4 worm cellular contexts compared by ENCODE assay signal in the genomic region with DNA sequence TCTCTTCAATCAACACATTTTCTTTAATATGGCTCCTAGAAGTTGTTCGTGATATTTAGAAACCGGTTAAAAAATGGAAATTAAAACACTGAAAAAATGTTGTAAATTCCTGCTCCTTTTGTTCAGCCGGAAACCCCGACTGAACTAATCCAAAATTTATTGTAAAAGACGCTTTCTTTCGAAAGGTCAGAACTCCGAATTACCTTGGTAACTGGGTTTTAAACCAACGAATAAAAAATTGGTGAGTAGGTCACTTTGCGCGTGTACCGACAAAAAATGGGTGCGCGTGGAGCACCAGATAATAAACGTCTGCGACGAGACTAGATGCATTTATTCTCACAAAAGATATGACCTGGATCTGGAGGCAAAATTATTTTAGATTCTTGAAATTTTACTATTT.
TF ChIP-seq lines count a peak whose summit lies in the region.

No protein-coding gene starts in this region.

TF ChIP-seq in whole organism, L1 larva, 84 proteins besides CTCF, POLR2A, EP300 and RAD21:
- TF ChIP-seq C16A3.4 (tag; optimal IDR thresholded peaks at IDR 0.05; lab: Kevin White, UChicago), result no peak
- TF ChIP-seq nhr-28 (tag; optimal IDR thresholded peaks at IDR 0.05; lab: Kevin White, UChicago), result no peak
- TF ChIP-seq mdl-1 (tag; optimal IDR thresholded peaks at IDR 0.05; lab: Kevin White, UChicago), result no peak
- TF ChIP-seq swsn-7 (tag; optimal IDR thresholded peaks at IDR 0.05; lab: Kevin White, UChicago), result no peak
- no peak for TF ChIP-seq tbx-2 (tag; optimal IDR thresholded peaks at IDR 0.05; lab: Kevin White, UChicago)
- TF ChIP-seq ces-1 (GFP tag; optimal IDR thresholded peaks at IDR 0.05; lab: Kevin White, UChicago), result no peak
- TF ChIP-seq nhr-77 (tag; optimal IDR thresholded peaks at IDR 0.05; lab: Kevin White, UChicago), result no peak
- TF ChIP-seq snpc-4 (tag; optimal IDR thresholded peaks at IDR 0.05; lab: Kevin White, UChicago), result peak; percentile 8
- TF ChIP-seq efl-1 (optimal IDR thresholded peaks at IDR 0.05; lab: Kevin White, UChicago), result no peak
- peak in 1 of 2 experiments; percentile 69 for TF ChIP-seq efl-1 (GFP tag; optimal IDR thresholded peaks at IDR 0.05 in 1 of 2; lab: Kevin White, UChicago)
- TF ChIP-seq F16B12.6 (tag; optimal IDR thresholded peaks at IDR 0.05; lab: Kevin White, UChicago), result no peak
- no peak for TF ChIP-seq rnt-1 (tag; optimal IDR thresholded peaks at IDR 0.05; lab: Kevin White, UChicago)
- no peak for TF ChIP-seq fkh-10 (GFP tag; optimal IDR thresholded peaks at IDR 0.05; lab: Kevin White, UChicago)
- no peak for TF ChIP-seq unc-130 (tag; optimal IDR thresholded peaks at IDR 0.05; lab: Kevin White, UChicago)
- no peak for TF ChIP-seq dpl-1 (GFP tag; optimal IDR thresholded peaks at IDR 0.05; lab: Kevin White, UChicago)
- TF ChIP-seq nhr-85 (tag; lab: Kevin White, UChicago), result peak; percentile 56

TF ChIP-seq in whole organism, L3 larva, 47 proteins besides CTCF, POLR2A, EP300 and RAD21:
- TF ChIP-seq snpc-4 (tag; optimal IDR thresholded peaks at IDR 0.05; lab: Kevin White, UChicago) (peak; percentile 45), egl-27 (tag; optimal IDR thresholded peaks at IDR 0.05; lab: Kevin White, UChicago) (no peak)

TF ChIP-seq in whole organism, L4 larva, 104 proteins besides CTCF, POLR2A, EP300 and RAD21 (continues in another document):
- TF ChIP-seq Y48G9A.11 (GFP tag; IDR thresholded peaks at IDR 0.05; lab: Robert Waterston, UW) (peak; percentile 57), daf-16 (GFP tag; optimal IDR thresholded peaks at IDR 0.05; lab: Kevin White, UChicago) (no peak), daf-16 (tag; optimal IDR thresholded peaks at IDR 0.05; lab: Kevin White, UChicago) (peak; percentile 19), rbr-2 (tag; optimal IDR thresholded peaks at IDR 0.05; lab: Kevin White, UChicago) (no peak), lin-38 (GFP tag; IDR thresholded peaks at IDR 0.05; lab: Robert Waterston, UW) (peak; percentile 33), php-3 (GFP tag; IDR thresholded peaks at IDR 0.05; lab: Robert Waterston, UW) (0 out of 2 replicates have a peak, but pooled peaks have one; percentile 18), zip-11 (GFP tag; IDR thresholded peaks at IDR 0.05; lab: Robert Waterston, UW) (no peak), T20F7.1 (GFP tag; optimal IDR thresholded peaks at IDR 0.05; lab: Kevin White, UChicago) (no peak), jun-1 (tag; optimal IDR thresholded peaks at IDR 0.05; lab: Kevin White, UChicago) (no peak), F49E8.2 (tag; optimal IDR thresholded peaks at IDR 0.05; lab: Kevin White, UChicago; ENCODE audit: borderline replicate concordance) (peak; percentile 51), spr-1 (tag; optimal IDR thresholded peaks at IDR 0.05; lab: Kevin White, UChicago) (no peak), zfp-3 (GFP tag; conservative IDR thresholded peaks at IDR 0.05; lab: Robert Waterston, UW) (0 out of 2 replicates have a peak, but pooled peaks have one; percentile 27), egl-27 (tag; optimal IDR thresholded peaks at IDR 0.05; lab: Kevin White, UChicago) (no peak), nhr-41 (GFP tag; IDR thresholded peaks at IDR 0.05; lab: Robert Waterston, UW) (0 out of 2 replicates have a peak, but pooled peaks have one; percentile 26), T26A8.4 (GFP tag; IDR thresholded peaks at IDR 0.05; lab: Robert Waterston, UW) (peak; percentile 73), F10B5.3 (tag; optimal IDR thresholded peaks at IDR 0.05; lab: Kevin White, UChicago) (no peak), nhr-11 (tag; optimal IDR thresholded peaks at IDR 0.05; lab: Kevin White, UChicago) (no peak), ceh-62 (tag; optimal IDR thresholded peaks at IDR 0.05; lab: Kevin White, UChicago) (no peak), mxl-2 (GFP tag; conservative IDR thresholded peaks at IDR 0.05; lab: Robert Waterston, UW) (no peak), lim-7 (GFP tag; IDR thresholded peaks at IDR 0.05; lab: Robert Waterston, UW) (0 out of 2 replicates have a peak, but pooled peaks have one; percentile 43), unc-39 (tag; optimal IDR thresholded peaks at IDR 0.05; lab: Kevin White, UChicago) (no peak), pqm-1 (tag; optimal IDR thresholded peaks at IDR 0.05; lab: Kevin White, UChicago) (no peak), nhr-6 (tag; optimal IDR thresholded peaks at IDR 0.05; lab: Kevin White, UChicago) (no peak), sdz-12 (GFP tag; optimal IDR thresholded peaks at IDR 0.05; lab: Kevin White, UChicago) (no peak), Y75B8A.6 (GFP tag; IDR thresholded peaks at IDR 0.05; lab: Robert Waterston, UW) (no peak), aly-2 (tag; optimal IDR thresholded peaks at IDR 0.05; lab: Kevin White, UChicago) (no peak), arid-1 (GFP tag; conservative IDR thresholded peaks at IDR 0.05; lab: Robert Waterston, UW) (peak; percentile 70), ceh-28 (tag; optimal IDR thresholded peaks at IDR 0.05; lab: Kevin White, UChicago) (no peak), hmg-1.1 (GFP tag; IDR thresholded peaks at IDR 0.05; lab: Robert Waterston, UW) (no peak), Y105C5A.15 (GFP tag; IDR thresholded peaks at IDR 0.05; lab: Robert Waterston, UW) (0 out of 2 replicates have a peak, but pooled peaks have one; percentile 11), nhr-102 (tag; optimal IDR thresholded peaks at IDR 0.05; lab: Kevin White, UChicago) (peak; percentile 30), lin-1 (GFP tag; IDR thresholded peaks at IDR 0.05; lab: Robert Waterston, UW) (no peak), saeg-2 (GFP tag; IDR thresholded peaks at IDR 0.05; lab: Robert Waterston, UW) (no peak), cey-2 (tag; optimal IDR thresholded peaks at IDR 0.05; lab: Kevin White, UChicago; ENCODE audit: borderline replicate concordance, insufficient read depth) (no peak), snpc-1.2 (GFP tag; IDR thresholded peaks at IDR 0.05; lab: Robert Waterston, UW) (peak; percentile 88)

TF ChIP-seq in whole organism, young adult, 124 proteins besides CTCF, POLR2A, EP300 and RAD21 (continues in another document):
- TF ChIP-seq K11D2.4 (GFP tag; IDR thresholded peaks at IDR 0.05; lab: Robert Waterston, UW), result no peak
- TF ChIP-seq T07F8.4 (tag; optimal IDR thresholded peaks at IDR 0.05; lab: Kevin White, UChicago), result no peak
- TF ChIP-seq snpc-1.1 (tag; optimal IDR thresholded peaks at IDR 0.05; lab: Kevin White, UChicago; ENCODE audit: insufficient read depth), result peak; percentile 88
- TF ChIP-seq F57A8.1 (GFP tag; optimal IDR thresholded peaks at IDR 0.05; lab: Kevin White, UChicago), result no peak
- no peak for TF ChIP-seq sptf-2 (GFP tag; optimal IDR thresholded peaks at IDR 0.05; lab: Kevin White, UChicago)
- TF ChIP-seq let-526 (GFP tag; IDR thresholded peaks at IDR 0.05; lab: Robert Waterston, UW), result no peak
- no peak for TF ChIP-seq sdz-38 (tag; optimal IDR thresholded peaks at IDR 0.05; lab: Kevin White, UChicago)
- no peak for TF ChIP-seq nhr-80 (tag; optimal IDR thresholded peaks at IDR 0.05; lab: Kevin White, UChicago)
- TF ChIP-seq mel-28 (tag; optimal IDR thresholded peaks at IDR 0.05; lab: Kevin White, UChicago; ENCODE audit: borderline replicate concordance), result no peak
- no peak for TF ChIP-seq snpc-1.3 (tag; optimal IDR thresholded peaks at IDR 0.05; lab: Kevin White, UChicago; ENCODE audit: insufficient read depth)
- no peak for TF ChIP-seq ztf-3 (GFP tag; optimal IDR thresholded peaks at IDR 0.05; lab: Kevin White, UChicago)
- TF ChIP-seq akir-1 (GFP tag; optimal IDR thresholded peaks at IDR 0.05; lab: Kevin White, UChicago), result no peak
- TF ChIP-seq attf-5 (GFP tag; optimal IDR thresholded peaks at IDR 0.05; lab: Kevin White, UChicago), result no peak
- peak; percentile 13 for TF ChIP-seq F49E8.2 (tag; optimal IDR thresholded peaks at IDR 0.05; lab: Kevin White, UChicago; ENCODE audit: insufficient read depth)
- TF ChIP-seq sea-2 (GFP tag; IDR thresholded peaks at IDR 0.05; lab: Robert Waterston, UW), result no peak
- TF ChIP-seq tbp1 (GFP tag; optimal IDR thresholded peaks at IDR 0.05; lab: Kevin White, UChicago), result peak; percentile 72
- no peak for TF ChIP-seq F57C9.4 (tag; optimal IDR thresholded peaks at IDR 0.05; lab: Kevin White, UChicago)
- TF ChIP-seq him-1 (tag; optimal IDR thresholded peaks at IDR 0.05; lab: Kevin White, UChicago), result peak; percentile 1
- TF ChIP-seq nfya-2 (GFP tag; IDR thresholded peaks at IDR 0.05; lab: Robert Waterston, UW), result no peak
- TF ChIP-seq snpc-4 (GFP tag; optimal IDR thresholded peaks at IDR 0.05; lab: Kevin White, UChicago), result peak; percentile 79
- peak; percentile 83 to 97 (median 92) for TF ChIP-seq snpc-4 (tag; optimal IDR thresholded peaks at IDR 0.05; lab: Kevin White, UChicago)
- no peak for TF ChIP-seq Y95B8A.8 (GFP tag; IDR thresholded peaks at IDR 0.05; lab: Robert Waterston, UW)
- no peak for TF ChIP-seq rec-8 (tag; optimal IDR thresholded peaks at IDR 0.05; lab: Kevin White, UChicago)
- no peak for TF ChIP-seq dpff-1 (tag; optimal IDR thresholded peaks at IDR 0.05; lab: Kevin White, UChicago)
- no peak for TF ChIP-seq F39B2.1 (GFP tag; IDR thresholded peaks at IDR 0.05; lab: Robert Waterston, UW)
- no peak for TF ChIP-seq unc-130 (GFP tag; optimal IDR thresholded peaks at IDR 0.05; lab: Kevin White, UChicago)
- no peak for TF ChIP-seq B0019.2 (GFP tag; conservative IDR thresholded peaks at IDR 0.05; lab: Robert Waterston, UW)
- TF ChIP-seq athp-1 (tag; optimal IDR thresholded peaks at IDR 0.05; lab: Kevin White, UChicago), result no peak
- TF ChIP-seq ceh-58 (GFP tag; IDR thresholded peaks at IDR 0.05; lab: Robert Waterston, UW), result no peak
- TF ChIP-seq nfya-1 (tag; optimal IDR thresholded peaks at IDR 0.05; lab: Kevin White, UChicago; ENCODE audit: borderline replicate concordance, insufficient read depth), result no peak
- TF ChIP-seq ets-4 (GFP tag; optimal IDR thresholded peaks at IDR 0.05; lab: Kevin White, UChicago), result no peak
- no peak for TF ChIP-seq hsf-1 (GFP tag; IDR thresholded peaks at IDR 0.05; lab: Robert Waterston, UW)
- peak; percentile 14 for TF ChIP-seq snpc-3.4 (tag; optimal IDR thresholded peaks at IDR 0.05; lab: Kevin White, UChicago)
- TF ChIP-seq mcd-1 (GFP tag; IDR thresholded peaks at IDR 0.05; lab: Robert Waterston, UW), result no peak
- no peak for TF ChIP-seq F37B4.10 (GFP tag; IDR thresholded peaks at IDR 0.05; lab: Robert Waterston, UW)
- no peak for TF ChIP-seq die-1 (tag; optimal IDR thresholded peaks at IDR 0.05; lab: Kevin White, UChicago)
- no peak for TF ChIP-seq atf-7 (tag; optimal IDR thresholded peaks at IDR 0.05; lab: Kevin White, UChicago)
- no peak for TF ChIP-seq let-607 (tag; optimal IDR thresholded peaks at IDR 0.05; lab: Kevin White, UChicago)
- TF ChIP-seq xnd-1 (tag; optimal IDR thresholded peaks at IDR 0.05; lab: Kevin White, UChicago), result no peak
- no peak for TF ChIP-seq nhr-179 (tag; optimal IDR thresholded peaks at IDR 0.05; lab: Kevin White, UChicago)
- no peak for TF ChIP-seq B0261.1 (tag; optimal IDR thresholded peaks at IDR 0.05; lab: Kevin White, UChicago)
- no peak for TF ChIP-seq nfyb-1 (GFP tag; IDR thresholded peaks at IDR 0.05; lab: Robert Waterston, UW)
- no peak for TF ChIP-seq aptf-2 (GFP tag; conservative IDR thresholded peaks at IDR 0.05; lab: Robert Waterston, UW)
